Worm (Caenorhabditis elegans): ENCODE data around the gene M01E10.3.

Gene M01E10.3

ce11 chrIII:2054084-2054483 is at the start of gene M01E10.3:
TSS of gene M01E10.3 (minus strand) at chrIII:2054184.
- TF ChIP-seq F13H6.1 (tag; optimal IDR thresholded peaks at IDR 0.05), result no peak
- TF ChIP-seq ceh-18 (tag; optimal IDR thresholded peaks at IDR 0.05), result no peak
- TF ChIP-seq nfya-1 (tag; optimal IDR thresholded peaks at IDR 0.05), result no peak
- no peak for TF ChIP-seq hlh-13 (GFP tag; optimal IDR thresholded peaks at IDR 0.05)
- TF ChIP-seq sox-4 (tag; optimal IDR thresholded peaks at IDR 0.05), result no peak
- no peak for TF ChIP-seq npax-4 (tag; optimal IDR thresholded peaks at IDR 0.05)
- TF ChIP-seq lim-6 (tag; optimal IDR thresholded peaks at IDR 0.05), result no peak
- no peak for TF ChIP-seq hlh-8 (tag; optimal IDR thresholded peaks at IDR 0.05)
- no peak for TF ChIP-seq ceh-48 (tag; optimal IDR thresholded peaks at IDR 0.05)
- no peak for TF ChIP-seq fax-1 (tag; optimal IDR thresholded peaks at IDR 0.05)
- no peak for TF ChIP-seq ahr-1 (tag; optimal IDR thresholded peaks at IDR 0.05)
- no peak for TF ChIP-seq ceh-6 (GFP tag; optimal IDR thresholded peaks at IDR 0.05)
- no peak for TF ChIP-seq rnt-1 (tag; optimal IDR thresholded peaks at IDR 0.05)
- no peak for TF ChIP-seq hlh-6 (tag; optimal IDR thresholded peaks at IDR 0.05)
- TF ChIP-seq odd-2 (tag; optimal IDR thresholded peaks at IDR 0.05), result no peak
- TF ChIP-seq ceh-19 (GFP tag; optimal IDR thresholded peaks at IDR 0.05), result no peak

ce11 chrIII:2101895-2102345 is 47.9 kb upstream of the M01E10.3 start, which contains the start of gene ppk-2:
TSS of gene ppk-2 (plus strand) at chrIII:2102295.
- TF ChIP-seq ceh-22 (tag; optimal IDR thresholded peaks at IDR 0.05) (no peak), Y22D7AL.16 (tag; optimal IDR thresholded peaks at IDR 0.05) (no peak), fkh-6 (tag; optimal IDR thresholded peaks at IDR 0.05) (no peak)

- no peak for TF ChIP-seq pros-1 (tag; optimal IDR thresholded peaks at IDR 0.05)
- no peak for TF ChIP-seq ceh-22 (tag; optimal IDR thresholded peaks at IDR 0.05)
These were observed 47.3 kb upstream of the M01E10.3 start for ce11 chrIII:2101310-2101709.

- TF ChIP-seq fkh-10 (GFP tag; optimal IDR thresholded peaks at IDR 0.05) (no peak), ceh-22 (tag; optimal IDR thresholded peaks at IDR 0.05) (no peak), madf-2 (tag; optimal IDR thresholded peaks at IDR 0.05) (no peak), npax-4 (tag; optimal IDR thresholded peaks at IDR 0.05) (no peak), sox-4 (tag; optimal IDR thresholded peaks at IDR 0.05) (no peak), pqm-1 (tag; optimal IDR thresholded peaks at IDR 0.05) (no peak), syd-9 (tag; optimal IDR thresholded peaks at IDR 0.05) (no peak), zip-5 (tag; optimal IDR thresholded peaks at IDR 0.05) (no peak), F13H6.1 (tag; optimal IDR thresholded peaks at IDR 0.05) (no peak), mec-3 (tag; optimal IDR thresholded peaks at IDR 0.05; ENCODE audit: borderline replicate concordance) (no peak), elt-2 (tag; optimal IDR thresholded peaks at IDR 0.05) (peak; percentile 19), K09A11.1 (tag; optimal IDR thresholded peaks at IDR 0.05; ENCODE audit: insufficient read depth) (no peak), ceh-9 (tag; optimal IDR thresholded peaks at IDR 0.05) (no peak), ceh-31 (tag; optimal IDR thresholded peaks at IDR 0.05) (peak; percentile 69), unc-3 (GFP tag; conservative IDR thresholded peaks at IDR 0.05) (no peak), unc-3 (tag; optimal IDR thresholded peaks at IDR 0.05) (no peak), T23F11.4 (GFP tag; optimal IDR thresholded peaks at IDR 0.05) (no peak), K02D7.2 (tag; optimal IDR thresholded peaks at IDR 0.05) (no peak), unc-55 (GFP tag; optimal IDR thresholded peaks at IDR 0.05) (peak; percentile 43), ceh-48 (tag; optimal IDR thresholded peaks at IDR 0.05) (peak; percentile 95), lin-11 (tag; optimal IDR thresholded peaks at IDR 0.05) (no peak), rnt-1 (tag; optimal IDR thresholded peaks at IDR 0.05) (peak; percentile 15), nhr-11 (tag; optimal IDR thresholded peaks at IDR 0.05) (no peak), odd-2 (tag; optimal IDR thresholded peaks at IDR 0.05) (no peak), lim-6 (tag; optimal IDR thresholded peaks at IDR 0.05) (no peak), nhr-232 (tag; optimal IDR thresholded peaks at IDR 0.05) (no peak), unc-86 (tag; optimal IDR thresholded peaks at IDR 0.05) (peak; percentile 35), ceh-24 (tag; optimal IDR thresholded peaks at IDR 0.05) (no peak), nfya-1 (tag; optimal IDR thresholded peaks at IDR 0.05) (peak; percentile 97), ttx-3 (tag; optimal IDR thresholded peaks at IDR 0.05) (no peak), ztf-16 (tag; optimal IDR thresholded peaks at IDR 0.05) (no peak), dmd-4 (tag; optimal IDR thresholded peaks at IDR 0.05; ENCODE audit: borderline replicate concordance) (no peak), dve-1 (tag; optimal IDR thresholded peaks at IDR 0.05) (no peak), ceh-19 (GFP tag; optimal IDR thresholded peaks at IDR 0.05) (peak; percentile 50), gmeb-2 (tag; optimal IDR thresholded peaks at IDR 0.05) (no peak), elt-4 (tag; optimal IDR thresholded peaks at IDR 0.05) (no peak), hlh-6 (tag; optimal IDR thresholded peaks at IDR 0.05) (no peak)
These were observed 46.9 kb upstream of the M01E10.3 start for ce11 chrIII:2100842-2101241.
